Fruit fly (Drosophila melanogaster) whole organism, embryonic: ENCODE measurements around the gene CG43052.

ENCODE experiments used
- Bteb2 ChIP-seq: fragments of 200-800 bp; sonication (Bioruptor generic); optimal IDR thresholded peaks from 2 replicates; lab custom pipeline; 2016; ENCODE audit warnings: missing biosample characterization, missing genetic modification characterization
- CG12391 ChIP-seq: fragments of 200-800 bp; sonication (Bioruptor generic); optimal IDR thresholded peaks from 3 replicates; lab custom pipeline; 2018; ENCODE audit warnings: missing biosample characterization, mild to moderate bottlenecking, missing genetic modification characterization, moderate library complexity
- CG12659 ChIP-seq: fragments of 200-800 bp; sonication (Bioruptor generic); optimal IDR thresholded peaks from 3 replicates; lab custom pipeline; 2017; ENCODE audit warnings: mild to moderate bottlenecking, missing biosample characterization, missing genetic modification reagents, missing genetic modification characterization
- CG17361 ChIP-seq: fragments of 200-800 bp; sonication (Bioruptor generic); IDR thresholded peaks from 3 replicates; pipeline ENCODE4 v1.3.6; 2022; ENCODE audit warnings: missing biosample characterization, missing genetic modification characterization
- CG2120 ChIP-seq: fragments of 200-800 bp; sonication (Bioruptor generic); optimal IDR thresholded peaks from 3 replicates; lab custom pipeline; 2016; ENCODE audit warnings: missing biosample characterization, missing genetic modification characterization
- CG2712 ChIP-seq: fragments of 200-800 bp; optimal IDR thresholded peaks from 3 replicates; lab custom pipeline; 2019; ENCODE audit warnings: missing biosample characterization, mild to moderate bottlenecking, missing genetic modification characterization, moderate library complexity
- CG30020 ChIP-seq: fragments of 200-800 bp; optimal IDR thresholded peaks from 2 replicates; lab custom pipeline; 2019; ENCODE audit warnings: missing biosample characterization, mild to moderate bottlenecking, missing genetic modification characterization, moderate library complexity
- CG30403 ChIP-seq: fragments of 200-800 bp; sonication (Bioruptor generic); optimal IDR thresholded peaks from 3 replicates; lab custom pipeline; 2016; ENCODE audit warnings: missing biosample characterization, missing genetic modification characterization
- CG34224 ChIP-seq: fragments of 200-800 bp; sonication (Bioruptor generic); IDR thresholded peaks from 3 replicates; pipeline ENCODE4 v1.3.6; 2022; ENCODE audit warnings: missing biosample characterization, missing genetic modification characterization; ENCODE audit not compliant: partially characterized antibody
- CG3838 ChIP-seq: fragments of 200-800 bp; sonication (Bioruptor generic); optimal IDR thresholded peaks from 3 replicates; lab custom pipeline; 2016; ENCODE audit warnings: missing biosample characterization, missing genetic modification characterization
- CG4282 ChIP-seq: fragments of 200-800 bp; sonication (Bioruptor generic); optimal IDR thresholded peaks from 2 replicates; lab custom pipeline; 2016; ENCODE audit warnings: missing biosample characterization, missing genetic modification characterization
- CG5180 ChIP-seq: fragments of 200-800 bp; sonication (Bioruptor generic); optimal IDR thresholded peaks from 3 replicates; lab custom pipeline; 2017; ENCODE audit warnings: missing biosample characterization, missing genetic modification characterization, mild to moderate bottlenecking, moderate library complexity, missing genetic modification reagents
- CG5953 ChIP-seq: fragments of 200-800 bp; sonication (Bioruptor generic); IDR thresholded peaks from 2 replicates; pipeline ENCODE4 v1.3.6; 2022; ENCODE audit warnings: missing biosample characterization, missing genetic modification characterization
- CG8281 ChIP-seq: fragments of 200-800 bp; sonication (Bioruptor generic); optimal IDR thresholded peaks from 2 replicates; lab custom pipeline; 2018; ENCODE audit warnings: missing biosample characterization, mild to moderate bottlenecking, missing genetic modification characterization, moderate library complexity
- CG8290 ChIP-seq, 3 experiments: fragments of 200-800 bp; sonication (Bioruptor generic); optimal IDR thresholded peaks; 2 replicates each; lab custom pipeline; 2016 to 2019; ENCODE audit warnings: missing biosample characterization in 3 of 3, missing genetic modification characterization in 3 of 3, mild to moderate bottlenecking in 2 of 3, moderate library complexity in 1 of 3
- CG9437 ChIP-seq: fragments of 200-800 bp; sonication (Bioruptor generic); optimal IDR thresholded peaks from 2 replicates; lab custom pipeline; 2018; ENCODE audit warnings: missing biosample characterization, mild to moderate bottlenecking, missing genetic modification characterization
- CG9609 ChIP-seq: fragments of 200-800 bp; sonication (Bioruptor generic); optimal IDR thresholded peaks from 3 replicates; lab custom pipeline; 2016; ENCODE audit warnings: missing biosample characterization, missing genetic modification characterization
- D ChIP-seq, 2 experiments: fragments of 200-800 bp in 1 of 2; fragments of >200 bp in 1 of 2; sonication (Bioruptor generic) in 1 of 2; optimal IDR thresholded peaks; 2 replicates in 1 of 2; 3 replicates in 1 of 2; lab custom pipeline; 2017; ENCODE audit warnings: mild to moderate bottlenecking in 1 of 2, missing biosample characterization in 1 of 2, missing genetic modification characterization in 1 of 2, missing genetic modification reagents in 1 of 2
- Dip3 ChIP-seq: fragments of 200-800 bp; sonication (Bioruptor generic); optimal IDR thresholded peaks from 3 replicates; lab custom pipeline; 2016; ENCODE audit warnings: missing biosample characterization, missing genetic modification characterization
- Dref ChIP-seq: fragments of 200-800 bp; sonication (Bioruptor generic); IDR thresholded peaks from 2 replicates; pipeline ENCODE4 v1.3.6; 2022; ENCODE audit warnings: missing biosample characterization, missing genetic modification characterization
- ERR ChIP-seq: fragments of 200-800 bp; sonication (Bioruptor generic); optimal IDR thresholded peaks from 2 replicates; lab custom pipeline; 2016; ENCODE audit warnings: missing biosample characterization, missing genetic modification characterization
- Eip74EF ChIP-seq, 2 experiments: fragments of 200-800 bp in 1 of 2; fragments of >200 bp in 1 of 2; sonication (Bioruptor generic) in 1 of 2; optimal IDR thresholded peaks; 2 replicates each; lab custom pipeline; 2017 to 2019; ENCODE audit warnings: missing biosample characterization in 2 of 2, missing genetic modification characterization in 2 of 2, mild to moderate bottlenecking in 1 of 2, moderate library complexity in 1 of 2
- Ets97D ChIP-seq: fragments of 200-800 bp; sonication (Bioruptor generic); optimal IDR thresholded peaks from 3 replicates; lab custom pipeline; 2016; ENCODE audit warnings: missing biosample characterization, missing genetic modification characterization
- Fer1 ChIP-seq: fragments of 200-800 bp; sonication (Bioruptor generic); optimal IDR thresholded peaks from 2 replicates; lab custom pipeline; 2017; ENCODE audit warnings: missing biosample characterization, mild to moderate bottlenecking, missing genetic modification characterization
- Hand ChIP-seq: fragments of 200-800 bp; sonication (Bioruptor generic); optimal IDR thresholded peaks from 2 replicates; lab custom pipeline; 2017; ENCODE audit warnings: mild to moderate bottlenecking, missing biosample characterization, missing genetic modification reagents, missing genetic modification characterization
- Hsf ChIP-seq: fragments of 200-800 bp; sonication (Bioruptor generic); optimal IDR thresholded peaks from 3 replicates; lab custom pipeline; 2016; ENCODE audit warnings: missing biosample characterization, missing genetic modification characterization
- Lhr ChIP-seq: fragments of 200-800 bp; sonication (Bioruptor generic); optimal IDR thresholded peaks from 3 replicates; lab custom pipeline; 2017; ENCODE audit warnings: mild to moderate bottlenecking, missing biosample characterization, missing genetic modification reagents, missing genetic modification characterization
- Sin3A ChIP-seq: fragments of >200 bp; optimal IDR thresholded peaks from 2 replicates; lab custom pipeline; 2018
- Sox100B ChIP-seq: fragments of 200-800 bp; sonication (Bioruptor generic); optimal IDR thresholded peaks from 3 replicates; lab custom pipeline; 2018; ENCODE audit warnings: missing biosample characterization, mild to moderate bottlenecking, missing genetic modification characterization
- Sox102F ChIP-seq: fragments of 200-800 bp; sonication (Bioruptor generic); optimal IDR thresholded peaks from 2 replicates; lab custom pipeline; 2018; ENCODE audit warnings: missing biosample characterization, mild to moderate bottlenecking, missing genetic modification characterization, moderate library complexity
- Xrp1 ChIP-seq: fragments of 200-800 bp; sonication (Bioruptor generic); IDR thresholded peaks from 2 replicates; pipeline ENCODE4 v1.3.6; 2022; ENCODE audit warnings: missing biosample characterization, missing genetic modification characterization
- YL-1 ChIP-seq: fragments of 200-800 bp; sonication (Bioruptor generic); optimal IDR thresholded peaks from 3 replicates; lab custom pipeline; 2017; ENCODE audit warnings: missing biosample characterization, mild to moderate bottlenecking, missing genetic modification characterization
- al ChIP-seq: fragments of 200-800 bp; sonication (Bioruptor generic); IDR thresholded peaks from 2 replicates; pipeline ENCODE4 v1.3.6; 2022; ENCODE audit warnings: missing biosample characterization, missing genetic modification characterization
- amos ChIP-seq: fragments of 200-800 bp; sonication (Bioruptor generic); IDR thresholded peaks from 2 replicates; pipeline ENCODE4 v1.3.6; 2022; ENCODE audit warnings: missing biosample characterization, missing genetic modification characterization; ENCODE audit not compliant: partially characterized antibody
- az2 ChIP-seq: fragments of 200-800 bp; sonication (Bioruptor generic); optimal IDR thresholded peaks from 3 replicates; lab custom pipeline; 2016; ENCODE audit warnings: missing biosample characterization, missing genetic modification characterization
- bigmax ChIP-seq: fragments of 200-800 bp; sonication (Bioruptor generic); optimal IDR thresholded peaks from 2 replicates; lab custom pipeline; 2018; ENCODE audit warnings: missing biosample characterization, mild to moderate bottlenecking, missing genetic modification characterization
- cad ChIP-seq: fragments of >200 bp; optimal IDR thresholded peaks from 2 replicates; lab custom pipeline; 2017; ENCODE audit warnings: missing biosample characterization, missing genetic modification characterization
- dimm ChIP-seq: fragments of 200-800 bp; sonication (Bioruptor generic); IDR thresholded peaks from 2 replicates; pipeline ENCODE4 v1.3.6; 2022; ENCODE audit warnings: missing biosample characterization, missing genetic modification characterization
- eve ChIP-seq, 2 experiments: fragments of >200 bp; optimal IDR thresholded peaks; 2 replicates each; lab custom pipeline; 2017; ENCODE audit warnings: missing biosample characterization in 2 of 2, missing genetic modification characterization in 2 of 2
- jumu ChIP-seq: fragments of 200-800 bp; sonication (Bioruptor generic); optimal IDR thresholded peaks from 3 replicates; lab custom pipeline; 2016; ENCODE audit warnings: missing biosample characterization, missing genetic modification characterization
- mam ChIP-seq: fragments of 200-800 bp; sonication (Bioruptor generic); optimal IDR thresholded peaks from 3 replicates; lab custom pipeline; 2016; ENCODE audit warnings: missing biosample characterization, missing genetic modification characterization
- nerfin-1 ChIP-seq: fragments of 200-800 bp; sonication (Bioruptor generic); optimal IDR thresholded peaks from 3 replicates; lab custom pipeline; 2019; ENCODE audit warnings: missing biosample characterization, mild to moderate bottlenecking, missing genetic modification characterization, moderate library complexity
- pzg ChIP-seq: fragments of 200-800 bp; sonication (Bioruptor generic); optimal IDR thresholded peaks from 3 replicates; lab custom pipeline; 2018; ENCODE audit warnings: missing biosample characterization, mild to moderate bottlenecking, missing genetic modification characterization, moderate library complexity
- slbo ChIP-seq: fragments of 200-800 bp; sonication (Bioruptor generic); IDR thresholded peaks from 2 replicates; pipeline ENCODE4 v1.3.6; 2022; ENCODE audit warnings: missing biosample characterization, missing genetic modification characterization
- sob ChIP-seq: fragments of 200-800 bp; sonication (Bioruptor generic); IDR thresholded peaks from 2 replicates; pipeline ENCODE4 v1.3.6; 2022; ENCODE audit warnings: missing biosample characterization, missing genetic modification characterization
- wdn ChIP-seq: fragments of 200-800 bp; sonication (Bioruptor generic); IDR thresholded peaks from 2 replicates; pipeline ENCODE4 v1.3.6; 2022; ENCODE audit warnings: missing biosample characterization, missing genetic modification characterization

Gene CG43052

dm6 chr2L:14358780-14359462 lies 7.0 kb downstream of the CG43052 start, which contains the start of gene Pgant35A (continued):
- TF ChIP-seq CG5953 (GFP tag; lab: Robert Waterston, UW) (no peak), Hand (GFP tag; lab: Kevin White, UChicago) (no peak), Dip3 (GFP tag; lab: Kevin White, UChicago) (peak; percentile 16), Fer1 (GFP tag; lab: Kevin White, UChicago) (peak; percentile 27), Hsf (peak; percentile 43), slbo (GFP tag; lab: Robert Waterston, UW) (peak; percentile 37), CG12391 (tag; lab: Kevin White, UChicago) (peak; percentile 71), pzg (peak; percentile 52), Lhr (GFP tag; lab: Kevin White, UChicago) (peak; percentile 7), CG12659 (GFP tag; lab: Kevin White, UChicago) (peak; percentile 55), Bteb2 (GFP tag; lab: Kevin White, UChicago) (no peak), CG9437 (GFP tag; lab: Kevin White, UChicago) (peak; percentile 34), ERR (GFP tag; lab: Kevin White, UChicago) (no peak), Sin3A (lab: Kevin White, UChicago) (peak; percentile 36), mam (peak; percentile 33), Sox100B (GFP tag; lab: Kevin White, UChicago) (peak; percentile 41), CG2712 (tag; lab: Kevin White, UChicago) (peak; percentile 67), CG3838 (GFP tag; lab: Kevin White, UChicago) (no peak), CG5180 (GFP tag; lab: Kevin White, UChicago) (no peak), wdn (GFP tag; lab: Robert Waterston, UW) (no peak), sob (GFP tag; lab: Robert Waterston, UW) (0 out of 2 replicates have a peak, but pooled peaks have one; percentile 25), dimm (GFP tag; lab: Robert Waterston, UW) (no peak), CG8290 (GFP tag; optimal IDR thresholded peaks at IDR 0.05; lab: Kevin White, UChicago) (no peak), CG8290 (tag; optimal IDR thresholded peaks at IDR 0.05; lab: Kevin White, UChicago) (peak in 1 of 2 experiments; percentile 37)
- TF ChIP-seq, all 482 proteins: peak for 158

DNA sequence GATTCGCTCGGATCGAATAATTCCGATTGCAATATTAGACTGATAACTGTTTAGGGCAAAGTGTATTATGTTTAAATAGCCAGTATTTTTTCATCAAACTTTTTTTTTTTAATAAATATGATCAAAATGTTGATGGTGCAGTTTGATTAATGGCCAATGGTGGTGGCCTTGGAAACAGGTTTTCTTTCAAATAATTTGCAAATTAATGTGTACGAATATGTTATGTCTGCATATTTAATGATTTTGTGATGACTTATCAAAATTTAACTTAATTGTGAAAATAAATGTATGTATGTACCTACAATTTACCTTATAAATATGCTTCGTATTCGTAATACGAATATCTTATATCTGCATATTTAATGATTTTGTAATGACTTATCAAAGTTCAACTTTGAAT lies 9.4 kb downstream of the CG43052 start:
- TF ChIP-seq mam (no peak), cad (no peak)
- TF ChIP-seq, all 482 proteins: peak for 0

DNA sequence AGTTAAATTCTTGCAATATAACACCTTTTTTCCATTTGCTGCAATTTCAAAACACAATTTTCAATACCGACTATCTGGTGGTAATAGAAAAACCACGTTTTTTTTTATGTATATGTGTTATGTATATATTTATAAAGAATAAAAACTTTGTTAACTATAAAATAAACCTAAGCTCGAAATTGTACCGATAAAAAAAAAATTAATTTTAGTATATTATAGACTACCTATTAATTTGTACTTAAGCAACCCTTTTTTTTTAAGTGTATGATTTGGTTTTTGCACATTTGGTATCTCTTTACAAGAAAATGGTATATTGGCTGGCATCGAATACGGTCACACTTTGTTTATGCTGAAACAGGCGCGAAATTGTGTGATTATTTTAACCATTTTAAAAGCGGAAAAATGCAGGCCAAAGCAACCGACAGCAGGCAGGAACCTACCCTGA lies 9.9 kb downstream of the CG43052 start, which contains the start of gene spel1:
Gene spel1 (plus strand): TSS at position 334 of the 445 bp plus-strand sequence.
- TF ChIP-seq CG8281 (tag; lab: Kevin White, UChicago): peak; percentile 46
- no peak for TF ChIP-seq eve (GFP tag; optimal IDR thresholded peaks at IDR 0.05; lab: Kevin White, UChicago)
- no peak for TF ChIP-seq bigmax (GFP tag; lab: Kevin White, UChicago)
- TF ChIP-seq YL-1: peak; percentile 31
- peak; percentile 62 for TF ChIP-seq CG30020
- peak; percentile 79 for TF ChIP-seq Fer1 (GFP tag; lab: Kevin White, UChicago)
- peak; percentile 75 for TF ChIP-seq CG2120
- TF ChIP-seq sob (GFP tag; lab: Robert Waterston, UW): peak; percentile 74
- peak; percentile 89 for TF ChIP-seq Sox102F (GFP tag; lab: Kevin White, UChicago)
- TF ChIP-seq CG30403: peak; percentile 78
- TF ChIP-seq Xrp1 (GFP tag; lab: Robert Waterston, UW): peak; percentile 91
- peak; percentile 65 for TF ChIP-seq al (GFP tag; lab: Robert Waterston, UW)
- peak; percentile 90 for TF ChIP-seq CG17361 (GFP tag; lab: Robert Waterston, UW)
- no peak for TF ChIP-seq jumu (GFP tag; lab: Kevin White, UChicago)
- peak; percentile 70 for TF ChIP-seq nerfin-1 (tag; lab: Kevin White, UChicago)
- TF ChIP-seq az2 (GFP tag; lab: Kevin White, UChicago): peak; percentile 69
- TF ChIP-seq amos (GFP tag; lab: Robert Waterston, UW): no peak
- TF ChIP-seq Ets97D: peak; percentile 51
- TF ChIP-seq CG4282 (GFP tag; lab: Kevin White, UChicago): no peak
- no peak for TF ChIP-seq D (optimal IDR thresholded peaks at IDR 0.05; lab: Kevin White, UChicago)
- peak; percentile 44 for TF ChIP-seq D (GFP tag; optimal IDR thresholded peaks at IDR 0.05; lab: Kevin White, UChicago)
- peak in 1 of 2 experiments; percentile 77 for TF ChIP-seq Eip74EF (GFP tag; optimal IDR thresholded peaks at IDR 0.05; lab: Kevin White, UChicago)
- no peak for TF ChIP-seq CG34224 (GFP tag; lab: Robert Waterston, UW)
- no peak for TF ChIP-seq Dref (GFP tag; lab: Robert Waterston, UW)
- TF ChIP-seq CG9609 (GFP tag; lab: Kevin White, UChicago): no peak
